Worm (Caenorhabditis elegans) whole organism, L2 larva: ENCODE data around the gene srbc-16.

ENCODE experiments used
- C34F6.9 ChIP-seq: fragments of 150-350 bp; optimal IDR thresholded peaks from 2 replicates; lab custom pipeline; 2014; ENCODE audit warnings: missing biosample characterization, missing genetic modification characterization
- F13H6.1 ChIP-seq: sonication (generic microtip); optimal IDR thresholded peaks from 2 replicates; lab custom pipeline; 2016; ENCODE audit warnings: missing genetic modification characterization, missing compliant biosample characterization
- R02D3.7 ChIP-seq: fragments of 150-350 bp; optimal IDR thresholded peaks from 2 replicates; lab custom pipeline; 2014; ENCODE audit warnings: missing biosample characterization, missing genetic modification characterization
- Y55F3AM.14 ChIP-seq: fragments of 200-800 bp; sonication (Bioruptor generic); optimal IDR thresholded peaks from 2 replicates; lab custom pipeline; 2018; ENCODE audit warnings: mild to moderate bottlenecking, missing genetic modification characterization, missing compliant biosample characterization
- aly-2 ChIP-seq: fragments of 150-350 bp; optimal IDR thresholded peaks from 2 replicates; lab custom pipeline; 2014; ENCODE audit warnings: missing biosample characterization, missing genetic modification characterization
- ama-1 ChIP-seq: fragments of 150-350 bp; optimal IDR thresholded peaks from 2 replicates; lab custom pipeline; 2018; ENCODE audit warnings: inconsistent platforms
- blmp-1 ChIP-seq: sonication (generic microtip); optimal IDR thresholded peaks from 2 replicates; lab custom pipeline; 2017; ENCODE audit warnings: missing genetic modification characterization, mild to moderate bottlenecking, missing compliant biosample characterization, antibody characterized with exemption, moderate library complexity; ENCODE audit not compliant: insufficient read depth
- ceh-16 ChIP-seq: fragments of 150-350 bp; optimal IDR thresholded peaks from 2 replicates; lab custom pipeline; 2014; ENCODE audit warnings: missing biosample characterization, missing genetic modification characterization
- ceh-82 ChIP-seq: fragments of 150-350 bp; optimal IDR thresholded peaks from 2 replicates; lab custom pipeline; 2014; ENCODE audit warnings: missing biosample characterization, missing genetic modification characterization
- elt-1 ChIP-seq: fragments of 150-350 bp; optimal IDR thresholded peaks from 2 replicates; lab custom pipeline; 2014; ENCODE audit warnings: missing biosample characterization, missing genetic modification characterization
- elt-3 ChIP-seq: sonication (generic microtip); optimal IDR thresholded peaks from 2 replicates; lab custom pipeline; 2017; ENCODE audit warnings: missing biosample characterization, missing genetic modification characterization
- gmeb-1 ChIP-seq: fragments of 150-350 bp; optimal IDR thresholded peaks from 2 replicates; lab custom pipeline; 2014; ENCODE audit warnings: missing biosample characterization, missing genetic modification characterization
- lin-13 ChIP-seq: fragments of 150-350 bp; optimal IDR thresholded peaks from 2 replicates; lab custom pipeline; 2014; ENCODE audit warnings: missing biosample characterization, missing genetic modification reagents, missing genetic modification characterization
- lin-39 ChIP-seq: fragments of 150-350 bp; optimal IDR thresholded peaks from 2 replicates; lab custom pipeline; 2014; ENCODE audit warnings: missing biosample characterization, missing genetic modification reagents, missing genetic modification characterization
- lsy-2 ChIP-seq, 2 experiments: fragments of 150-350 bp in 1 of 2; sonication (generic microtip) in 1 of 2; optimal IDR thresholded peaks; 2 replicates each; lab custom pipeline; 2014 to 2017; ENCODE audit warnings: missing biosample characterization in 2 of 2, missing genetic modification characterization in 2 of 2
- mdl-1 ChIP-seq, 2 experiments: fragments of 150-350 bp in 1 of 2; sonication (generic microtip) in 1 of 2; optimal IDR thresholded peaks; 2 replicates each; lab custom pipeline; 2017; ENCODE audit warnings: missing biosample characterization in 2 of 2, missing genetic modification characterization in 2 of 2
- nhr-10 ChIP-seq: sonication (generic microtip); optimal IDR thresholded peaks from 2 replicates; lab custom pipeline; 2017; ENCODE audit warnings: missing biosample characterization, missing genetic modification characterization
- nhr-11 ChIP-seq: fragments of 150-350 bp; optimal IDR thresholded peaks from 2 replicates; lab custom pipeline; 2014; ENCODE audit warnings: missing biosample characterization, missing genetic modification characterization
- nhr-12 ChIP-seq: fragments of 150-350 bp; optimal IDR thresholded peaks from 2 replicates; lab custom pipeline; 2014; ENCODE audit warnings: missing biosample characterization, missing genetic modification characterization
- nhr-129 ChIP-seq: fragments of 150-350 bp; optimal IDR thresholded peaks from 2 replicates; lab custom pipeline; 2014; ENCODE audit warnings: missing biosample characterization, missing genetic modification characterization
- nhr-21 ChIP-seq: fragments of 150-350 bp; optimal IDR thresholded peaks from 2 replicates; lab custom pipeline; 2014; ENCODE audit warnings: missing biosample characterization, missing genetic modification characterization
- nhr-237 ChIP-seq: fragments of 150-350 bp; optimal IDR thresholded peaks from 2 replicates; lab custom pipeline; 2014; ENCODE audit warnings: missing biosample characterization, missing genetic modification characterization
- nhr-25 ChIP-seq: fragments of 150-350 bp; sonication (generic microtip); optimal IDR thresholded peaks from 3 replicates; lab custom pipeline; 2014; ENCODE audit warnings: missing biosample characterization, missing genetic modification characterization
- nhr-77 ChIP-seq: fragments of 150-350 bp; optimal IDR thresholded peaks from 2 replicates; lab custom pipeline; 2014; ENCODE audit warnings: missing biosample characterization, missing genetic modification characterization
- peb-1 ChIP-seq: fragments of 150-350 bp; optimal IDR thresholded peaks from 2 replicates; lab custom pipeline; 2014; ENCODE audit warnings: missing biosample characterization, missing genetic modification characterization
- sem-4 ChIP-seq: fragments of 150-350 bp; optimal IDR thresholded peaks from 2 replicates; lab custom pipeline; 2014; ENCODE audit warnings: missing biosample characterization, missing genetic modification reagents, missing genetic modification characterization
- sma-3 ChIP-seq: sonication (generic microtip); optimal IDR thresholded peaks from 2 replicates; lab custom pipeline; 2016; ENCODE audit warnings: missing genetic modification reagents, missing genetic modification characterization, missing compliant biosample characterization
- snpc-4 ChIP-seq: fragments of 150-350 bp; optimal IDR thresholded peaks from 2 replicates; lab custom pipeline; 2014; ENCODE audit warnings: missing biosample characterization, missing genetic modification characterization
- unc-55 ChIP-seq: fragments of 150-350 bp; sonication (generic microtip); optimal IDR thresholded peaks from 3 replicates; lab custom pipeline; 2014; ENCODE audit warnings: missing biosample characterization, missing genetic modification reagents, missing genetic modification characterization
- unc-62 ChIP-seq: fragments of 150-350 bp; optimal IDR thresholded peaks from 2 replicates; lab custom pipeline; 2014; ENCODE audit warnings: missing biosample characterization, missing genetic modification reagents, missing genetic modification characterization
- zag-1 ChIP-seq: fragments of 150-350 bp; optimal IDR thresholded peaks from 2 replicates; lab custom pipeline; 2014; ENCODE audit warnings: missing biosample characterization, missing genetic modification characterization
- ztf-1 ChIP-seq: fragments of 200-800 bp; sonication (Bioruptor generic); conservative IDR thresholded peaks from 2 replicates; pipeline ENCODE4 v1.3.6; 2022; ENCODE audit warnings: missing genetic modification characterization, missing compliant biosample characterization
- ztf-11 ChIP-seq: sonication (generic microtip); optimal IDR thresholded peaks from 2 replicates; lab custom pipeline; 2017; ENCODE audit warnings: missing biosample characterization, missing genetic modification characterization

The srbc-16 gene

DNA sequence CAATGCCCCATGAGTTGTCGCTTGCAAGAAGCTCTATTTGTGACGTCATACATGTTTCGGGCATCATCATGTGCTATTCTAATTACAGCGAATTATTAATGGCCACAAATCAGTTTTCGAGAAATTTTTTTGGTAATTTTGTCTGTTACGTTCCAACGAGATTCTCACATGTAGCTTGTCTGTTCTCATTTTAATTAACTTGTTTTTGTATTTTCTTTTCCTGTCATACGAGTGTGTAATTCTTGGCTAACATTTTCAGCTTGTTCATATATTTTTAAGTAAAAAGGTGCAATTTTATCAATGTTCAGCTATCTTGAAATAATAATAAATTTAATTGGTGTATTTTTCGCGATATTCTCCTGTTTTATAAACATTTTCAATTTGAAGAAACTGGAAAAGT, 26.6 kb upstream of the srbc-16 start, which contains the start of gene srbc-21:
TSS of gene srbc-21 (plus strand) at position 301 of the 400 bp plus-strand sequence.
- TF ChIP-seq unc-55 (no peak), C34F6.9 (no peak), ama-1 (lab: Kevin White, UChicago) (no peak), nhr-237 (no peak), nhr-10 (tag; lab: Kevin White, UChicago) (no peak), nhr-25 (no peak)

DNA sequence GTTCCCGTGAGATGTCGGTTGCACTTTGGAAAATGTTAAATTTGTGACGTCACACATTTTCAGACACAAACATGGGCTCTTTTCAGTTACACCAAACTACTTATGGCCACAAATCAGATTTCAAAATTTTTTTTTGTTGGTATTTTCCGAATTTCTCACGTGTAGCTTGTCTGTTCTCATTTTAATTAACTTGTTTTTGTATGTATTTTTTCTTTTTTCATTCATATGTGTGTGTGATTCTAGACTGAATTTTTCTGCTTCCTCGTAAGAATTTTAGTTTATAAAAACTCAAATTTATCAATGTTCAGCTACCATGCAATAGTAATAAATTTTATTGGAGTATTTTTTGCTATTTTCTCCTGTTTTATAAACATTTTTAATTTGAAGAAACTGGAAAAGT, 25.0 kb upstream of the srbc-16 start, which contains the start of gene srbc-22:
TSS of gene srbc-22 (plus strand) at position 301 of the 400 bp plus-strand sequence.
- TF ChIP-seq mdl-1 (tag; optimal IDR thresholded peaks at IDR 0.05; lab: Kevin White, UChicago) (no peak), C34F6.9 (no peak), F13H6.1 (tag; lab: Kevin White, UChicago) (no peak), nhr-11 (tag; lab: Kevin White, UChicago) (no peak), aly-2 (no peak), blmp-1 (tag; lab: Kevin White, UChicago) (no peak), Y55F3AM.14 (GFP tag; lab: Kevin White, UChicago) (no peak), unc-62 (GFP tag; lab: Kevin White, UChicago) (no peak), ceh-16 (tag; lab: Kevin White, UChicago) (no peak), lsy-2 (tag; optimal IDR thresholded peaks at IDR 0.05; lab: Kevin White, UChicago) (no peak), nhr-77 (no peak), gmeb-1 (tag; lab: Kevin White, UChicago) (no peak)

DNA sequence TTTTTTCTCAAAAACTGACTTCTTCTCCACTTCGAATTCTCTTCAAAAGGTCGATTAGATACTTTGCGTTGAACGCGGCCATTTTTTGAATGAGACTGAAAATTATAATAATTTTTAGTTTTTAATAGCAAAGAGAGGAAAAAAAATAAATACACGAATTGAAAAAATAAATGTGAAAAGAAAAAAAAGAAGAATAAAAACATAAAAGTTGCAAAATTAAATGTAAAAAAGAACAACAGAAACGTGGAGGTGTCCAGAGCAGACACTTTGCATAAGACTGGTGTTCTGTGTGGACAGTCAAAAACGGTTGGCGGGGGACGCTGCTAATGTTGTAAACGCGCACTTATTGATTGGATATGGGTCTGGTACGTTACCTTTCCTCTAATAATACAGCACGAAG, 22.5 kb upstream of the srbc-16 start, which contains the start of gene C45H4.14:
TSS of gene C45H4.14 (minus strand) at position 101 of the 400 bp plus-strand sequence.
- TF ChIP-seq nhr-12 (tag; lab: Kevin White, UChicago) (no peak), lin-13 (GFP tag; lab: Kevin White, UChicago) (no peak), Y55F3AM.14 (GFP tag; lab: Kevin White, UChicago) (no peak), peb-1 (no peak), R02D3.7 (no peak), sem-4 (tag; lab: Kevin White, UChicago) (no peak), elt-3 (tag; lab: Kevin White, UChicago) (no peak), sma-3 (GFP tag; lab: Kevin White, UChicago) (no peak)

DNA sequence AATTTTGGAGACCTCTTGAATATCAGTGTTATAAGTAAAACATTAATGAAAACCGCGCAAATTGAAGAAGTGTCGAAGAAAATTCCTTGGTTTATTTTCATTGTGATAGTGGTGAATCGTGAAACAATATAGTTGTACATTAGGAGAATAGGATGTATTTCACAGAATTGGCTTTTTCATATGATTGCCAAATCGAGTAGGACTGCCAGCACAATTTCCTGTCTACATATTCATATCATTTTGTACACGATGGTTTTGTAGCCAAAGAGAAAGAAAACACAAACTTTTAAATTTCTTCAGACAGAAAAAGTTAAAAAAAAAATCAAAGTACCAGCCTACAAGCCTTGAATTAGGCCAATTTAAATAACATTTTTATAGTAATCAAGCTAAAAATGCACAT, 18.1 kb upstream of the srbc-16 start, which contains the start of gene str-255:
TSS of gene str-255 (minus strand) at position 101 of the 400 bp plus-strand sequence.
- no peak for TF ChIP-seq blmp-1 (tag; lab: Kevin White, UChicago)
- no peak for TF ChIP-seq lsy-2 (tag; optimal IDR thresholded peaks at IDR 0.05; lab: Kevin White, UChicago)
- no peak for TF ChIP-seq nhr-21
- no peak for TF ChIP-seq nhr-77
- no peak for TF ChIP-seq sma-3 (GFP tag; lab: Kevin White, UChicago)
- no peak for TF ChIP-seq nhr-25
- TF ChIP-seq ceh-16 (tag; lab: Kevin White, UChicago), result no peak
- TF ChIP-seq mdl-1 (tag; optimal IDR thresholded peaks at IDR 0.05; lab: Kevin White, UChicago), result no peak
- no peak for TF ChIP-seq elt-1 (tag; lab: Kevin White, UChicago)
- TF ChIP-seq peb-1, result no peak
- TF ChIP-seq, all 48 proteins: peak for 0

DNA sequence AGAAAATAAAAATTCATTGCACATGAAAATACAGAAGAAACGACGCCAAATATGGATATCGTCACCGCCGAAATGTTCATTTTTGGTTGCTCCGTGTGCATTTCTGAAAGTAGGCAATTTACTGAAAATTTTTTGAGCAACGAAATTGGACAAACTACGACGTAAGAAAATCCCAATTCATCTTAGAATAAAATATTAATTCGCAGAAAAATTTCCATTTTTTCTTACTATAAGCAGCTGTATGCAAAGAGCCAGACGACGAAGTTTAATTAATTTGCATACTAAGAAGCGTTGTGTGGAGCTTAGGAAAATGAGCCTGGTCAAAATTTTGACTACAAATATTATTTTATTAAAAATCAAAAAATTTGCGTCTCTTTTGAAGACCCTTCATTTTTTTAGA, 15.2 kb upstream of the srbc-16 start, which contains the start of gene srbc-19:
TSS of gene srbc-19 (minus strand) at position 101 of the 400 bp plus-strand sequence.
- TF ChIP-seq nhr-77 (no peak), ceh-16 (tag; lab: Kevin White, UChicago) (no peak), zag-1 (tag; lab: Kevin White, UChicago) (no peak)

DNA sequence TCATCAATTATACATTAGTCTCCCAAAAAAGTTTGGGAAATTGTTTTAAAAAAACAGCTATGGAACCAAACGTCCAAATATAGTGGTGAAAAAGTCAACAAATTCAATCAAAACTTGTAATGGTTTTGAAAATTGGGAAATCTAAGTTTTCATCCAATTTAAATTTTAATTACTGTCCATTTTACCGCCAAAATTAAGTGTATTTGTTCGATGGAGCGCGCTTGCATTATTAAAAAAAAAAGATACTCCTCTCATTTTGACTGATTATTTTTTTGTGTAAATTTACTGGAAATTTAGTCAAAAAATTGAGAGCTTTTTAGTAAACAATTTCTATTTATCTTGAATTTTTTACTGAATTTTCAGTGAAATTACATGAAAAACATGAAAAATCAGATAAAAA, 7.4 kb upstream of the srbc-16 start:
- no peak for TF ChIP-seq ceh-82
- TF ChIP-seq nhr-129 (tag; lab: Kevin White, UChicago), result no peak
- TF ChIP-seq ztf-11, result no peak
- TF ChIP-seq lin-39, result no peak
- no peak for TF ChIP-seq elt-1 (tag; lab: Kevin White, UChicago)
- no peak for TF ChIP-seq nhr-11 (tag; lab: Kevin White, UChicago)
- no peak for TF ChIP-seq nhr-10 (tag; lab: Kevin White, UChicago)
- no peak for TF ChIP-seq snpc-4
- TF ChIP-seq nhr-237, result no peak
- no peak for TF ChIP-seq nhr-77
- no peak for TF ChIP-seq lin-13 (GFP tag; lab: Kevin White, UChicago)
- no peak for TF ChIP-seq ztf-1
